Worm (Caenorhabditis elegans) whole organism, young adult: ENCODE measurements around the gene fbxa-194.

Source experiments
- B0035.1 ChIP-seq: sonication (generic microtip); optimal IDR thresholded peaks from 2 replicates; lab custom pipeline; 2016; ENCODE audit warnings: missing genetic modification characterization, mild to moderate bottlenecking, missing compliant biosample characterization, missing genotype, missing genetic modification reagents
- B0261.1 ChIP-seq: sonication (generic microtip); optimal IDR thresholded peaks from 2 replicates; lab custom pipeline; 2016; ENCODE audit warnings: mild to moderate bottlenecking, missing genetic modification characterization, moderate library complexity, missing compliant biosample characterization
- B0336.3 ChIP-seq: fragments of 200-800 bp; sonication (Bioruptor generic); IDR thresholded peaks from 2 replicates; pipeline ENCODE4 v1.3.6; 2022; ENCODE audit warnings: missing genetic modification characterization, missing compliant biosample characterization
- C17E4.6 ChIP-seq: fragments of 200-800 bp; sonication (Bioruptor generic); IDR thresholded peaks from 2 replicates; pipeline ENCODE4 v1.3.6; 2022; ENCODE audit warnings: missing genetic modification reagents, missing genetic modification characterization, missing compliant biosample characterization
- F37B4.10 ChIP-seq: fragments of 200-800 bp; sonication (Bioruptor generic); IDR thresholded peaks from 2 replicates; pipeline ENCODE4 v1.3.6; 2022; ENCODE audit warnings: missing genetic modification characterization, missing compliant biosample characterization
- F39B2.1 ChIP-seq: fragments of 200-800 bp; sonication (Bioruptor generic); IDR thresholded peaks from 2 replicates; pipeline ENCODE4 v1.3.6; 2022; ENCODE audit warnings: missing genetic modification reagents, missing genetic modification characterization, missing compliant biosample characterization
- F49E8.2 ChIP-seq: sonication (generic microtip); optimal IDR thresholded peaks from 3 replicates; lab custom pipeline; 2017; ENCODE audit warnings: missing genetic modification characterization, mild to moderate bottlenecking, missing compliant biosample characterization, antibody characterized with exemption, moderate library complexity; ENCODE audit not compliant: insufficient read depth
- F55B11.4 ChIP-seq: sonication (generic microtip); optimal IDR thresholded peaks from 2 replicates; lab custom pipeline; 2016; ENCODE audit warnings: missing compliant biosample characterization, missing genetic modification characterization, borderline replicate concordance; ENCODE audit not compliant: insufficient read depth
- F57A8.1 ChIP-seq: fragments of 200-800 bp; sonication (Bioruptor generic); optimal IDR thresholded peaks from 2 replicates; lab custom pipeline; 2018; ENCODE audit warnings: mild to moderate bottlenecking, missing genetic modification characterization, moderate library complexity, missing compliant biosample characterization
- K12H6.12 ChIP-seq: fragments of 200-800 bp; sonication (Bioruptor generic); optimal IDR thresholded peaks from 2 replicates; lab custom pipeline; 2018; ENCODE audit warnings: mild to moderate bottlenecking, missing genetic modification characterization, missing compliant biosample characterization
- T07F8.4 ChIP-seq: sonication (generic microtip); optimal IDR thresholded peaks from 2 replicates; lab custom pipeline; 2016; ENCODE audit warnings: mild to moderate bottlenecking, missing genetic modification characterization, moderate library complexity, missing compliant biosample characterization
- T26A5.8 ChIP-seq: sonication (generic microtip); optimal IDR thresholded peaks from 2 replicates; lab custom pipeline; 2016; ENCODE audit warnings: missing genetic modification characterization, missing compliant biosample characterization
- Y95B8A.8 ChIP-seq: fragments of 200-800 bp; sonication (Bioruptor generic); IDR thresholded peaks from 2 replicates; pipeline ENCODE4 v1.3.6; 2022; ENCODE audit warnings: missing genetic modification reagents, missing genetic modification characterization, missing compliant biosample characterization
- akir-1 ChIP-seq: fragments of 200-800 bp; sonication (Bioruptor generic); optimal IDR thresholded peaks from 2 replicates; lab custom pipeline; 2018; ENCODE audit warnings: mild to moderate bottlenecking, missing genetic modification characterization, moderate library complexity, missing compliant biosample characterization
- aptf-2 ChIP-seq: fragments of 200-800 bp; sonication (Bioruptor generic); conservative IDR thresholded peaks from 2 replicates; pipeline ENCODE4 v1.3.6; 2022; ENCODE audit warnings: missing genetic modification reagents, missing genetic modification characterization, missing compliant biosample characterization
- aptf-3 ChIP-seq: fragments of 200-800 bp; sonication (Bioruptor generic); IDR thresholded peaks from 2 replicates; pipeline ENCODE4 v1.3.6; 2022; ENCODE audit warnings: missing genetic modification characterization, missing compliant biosample characterization
- bed-1 ChIP-seq: fragments of 200-800 bp; sonication (Bioruptor generic); IDR thresholded peaks from 2 replicates; pipeline ENCODE4 v1.3.6; 2022; ENCODE audit warnings: missing genetic modification reagents, missing genetic modification characterization, missing compliant biosample characterization
- ceh-100 ChIP-seq: fragments of 200-800 bp; sonication (Bioruptor generic); IDR thresholded peaks from 2 replicates; pipeline ENCODE4 v1.3.6; 2022; ENCODE audit warnings: missing genetic modification reagents, missing genetic modification characterization, missing compliant biosample characterization
- ceh-40 ChIP-seq: fragments of 200-800 bp; sonication (Bioruptor generic); IDR thresholded peaks from 2 replicates; pipeline ENCODE4 v1.3.6; 2022; ENCODE audit warnings: missing genetic modification characterization, missing compliant biosample characterization
- ceh-91 ChIP-seq: fragments of 200-800 bp; sonication (Bioruptor generic); IDR thresholded peaks from 2 replicates; pipeline ENCODE4 v1.3.6; 2022; ENCODE audit warnings: missing genetic modification reagents, missing genetic modification characterization, missing compliant biosample characterization
- die-1 ChIP-seq: sonication (generic microtip); optimal IDR thresholded peaks from 2 replicates; lab custom pipeline; 2016; ENCODE audit warnings: missing genotype, mild to moderate bottlenecking, missing genetic modification characterization, missing compliant biosample characterization
- egl-18 ChIP-seq: fragments of 200-800 bp; sonication (Bioruptor generic); IDR thresholded peaks from 2 replicates; pipeline ENCODE4 v1.3.6; 2022; ENCODE audit warnings: missing genetic modification reagents, missing genetic modification characterization, missing compliant biosample characterization
- egrh-3 ChIP-seq: fragments of 200-800 bp; sonication (Bioruptor generic); IDR thresholded peaks from 2 replicates; pipeline ENCODE4 v1.3.6; 2022; ENCODE audit warnings: missing genetic modification reagents, missing genetic modification characterization, missing compliant biosample characterization
- gei-17 ChIP-seq: fragments of 200-800 bp; sonication (Bioruptor generic); optimal IDR thresholded peaks from 2 replicates; lab custom pipeline; 2018; ENCODE audit warnings: mild to moderate bottlenecking, missing genetic modification characterization, missing compliant biosample characterization
- hmg-20 ChIP-seq: fragments of 200-800 bp; sonication (Bioruptor generic); IDR thresholded peaks from 2 replicates; pipeline ENCODE4 v1.3.6; 2022; ENCODE audit warnings: missing genetic modification reagents, missing genetic modification characterization, missing compliant biosample characterization
- lin-35 ChIP-seq, 3 experiments: fragments of 150-350 bp in 2 of 3; sonication (generic microtip) in 1 of 3; optimal IDR thresholded peaks; 2 replicates each; lab custom pipeline; 2014 to 2018; ENCODE audit warnings: missing biosample characterization in 3 of 3, missing genetic modification characterization in 3 of 3, missing genetic modification reagents in 3 of 3
- lsl-1 ChIP-seq: fragments of 200-800 bp; sonication (Bioruptor generic); optimal IDR thresholded peaks from 2 replicates; lab custom pipeline; 2018; ENCODE audit warnings: mild to moderate bottlenecking, missing genetic modification characterization, moderate library complexity, missing compliant biosample characterization
- lsy-27 ChIP-seq: sonication (generic microtip); optimal IDR thresholded peaks from 2 replicates; lab custom pipeline; 2017; ENCODE audit warnings: missing genetic modification characterization, mild to moderate bottlenecking, missing compliant biosample characterization, antibody characterized with exemption, missing genotype, borderline replicate concordance; ENCODE audit not compliant: insufficient read depth
- madf-10 ChIP-seq: sonication (generic microtip); optimal IDR thresholded peaks from 2 replicates; lab custom pipeline; 2016; ENCODE audit warnings: mild to moderate bottlenecking, missing genetic modification characterization, missing compliant biosample characterization
- mcd-1 ChIP-seq: fragments of 200-800 bp; sonication (Bioruptor generic); IDR thresholded peaks from 2 replicates; pipeline ENCODE4 v1.3.6; 2022; ENCODE audit warnings: missing genetic modification reagents, missing genetic modification characterization, missing compliant biosample characterization
- nfya-1 ChIP-seq: sonication (generic microtip); optimal IDR thresholded peaks from 2 replicates; lab custom pipeline; 2017; ENCODE audit warnings: antibody characterized with exemption, missing compliant biosample characterization, missing genetic modification characterization, borderline replicate concordance; ENCODE audit not compliant: insufficient read depth
- nhr-120 ChIP-seq: fragments of 200-800 bp; sonication (Bioruptor generic); IDR thresholded peaks from 2 replicates; pipeline ENCODE4 v1.3.6; 2022; ENCODE audit warnings: missing genetic modification characterization, missing compliant biosample characterization
- nhr-179 ChIP-seq: sonication (generic microtip); optimal IDR thresholded peaks from 2 replicates; lab custom pipeline; 2016; ENCODE audit warnings: mild to moderate bottlenecking, missing genetic modification characterization, missing compliant biosample characterization
- pha-4 ChIP-seq: fragments of 150-350 bp; sonication (generic microtip); optimal IDR thresholded peaks from 2 replicates; lab custom pipeline; 2014; ENCODE audit warnings: missing biosample characterization, missing genetic modification reagents, missing genetic modification characterization
- rcor-1 ChIP-seq: fragments of 200-800 bp; sonication (Bioruptor generic); IDR thresholded peaks from 2 replicates; pipeline ENCODE4 v1.3.6; 2022; ENCODE audit warnings: missing genetic modification reagents, missing genetic modification characterization, missing compliant biosample characterization
- sdz-38 ChIP-seq: sonication (generic microtip); optimal IDR thresholded peaks from 2 replicates; lab custom pipeline; 2016; ENCODE audit warnings: missing genotype, missing genetic modification characterization, missing compliant biosample characterization
- somi-1 ChIP-seq: fragments of 200-800 bp; sonication (Bioruptor generic); optimal IDR thresholded peaks from 2 replicates; lab custom pipeline; 2018; ENCODE audit warnings: mild to moderate bottlenecking, missing genetic modification characterization, missing compliant biosample characterization
- unc-62 ChIP-seq: fragments of 150-350 bp; optimal IDR thresholded peaks from 2 replicates; lab custom pipeline; 2014; ENCODE audit warnings: missing biosample characterization, missing genetic modification reagents, missing genetic modification characterization
- zfh-2 ChIP-seq: fragments of 200-800 bp; sonication (Bioruptor generic); conservative IDR thresholded peaks from 2 replicates; pipeline ENCODE4 v1.3.6; 2022; ENCODE audit warnings: missing genetic modification reagents, missing genetic modification characterization, missing compliant biosample characterization
- ztf-18 ChIP-seq: sonication (generic microtip); optimal IDR thresholded peaks from 2 replicates; lab custom pipeline; 2016; ENCODE audit warnings: missing genotype, mild to moderate bottlenecking, missing genetic modification characterization, missing compliant biosample characterization
- ztf-6 ChIP-seq: fragments of 200-800 bp; sonication (Bioruptor generic); IDR thresholded peaks from 2 replicates; pipeline ENCODE4 v1.3.6; 2022; ENCODE audit warnings: missing genetic modification reagents, missing genetic modification characterization, missing compliant biosample characterization

The fbxa-194 gene

ce11 chrV:19741034-19741433 lies 37.5 kb downstream of the fbxa-194 start, which contains the start of gene W04E12.2 (continued):
- TF ChIP-seq lin-35 (GFP tag; optimal IDR thresholded peaks at IDR 0.05; lab: Kevin White, UChicago) (no peak), ceh-91 (GFP tag; lab: Robert Waterston, UW) (no peak), nhr-120 (no peak), unc-62 (GFP tag; lab: Kevin White, UChicago) (no peak), T07F8.4 (tag; lab: Kevin White, UChicago) (no peak)

- TF ChIP-seq lsl-1 (GFP tag; lab: Kevin White, UChicago) (no peak), ztf-18 (tag; lab: Kevin White, UChicago) (no peak), B0035.1 (tag; lab: Kevin White, UChicago) (no peak), sdz-38 (tag; lab: Kevin White, UChicago) (no peak), F37B4.10 (no peak), egl-18 (GFP tag; lab: Robert Waterston, UW) (no peak), die-1 (tag; lab: Kevin White, UChicago) (no peak), nhr-179 (tag; lab: Kevin White, UChicago) (no peak), egrh-3 (no peak), K12H6.12 (tag; lab: Kevin White, UChicago) (no peak), mcd-1 (GFP tag; lab: Robert Waterston, UW) (no peak), F39B2.1 (GFP tag; lab: Robert Waterston, UW) (no peak), aptf-2 (no peak), B0336.3 (GFP tag; lab: Robert Waterston, UW) (no peak), lin-35 (GFP tag; optimal IDR thresholded peaks at IDR 0.05; lab: Kevin White, UChicago) (no peak), F57A8.1 (GFP tag; lab: Kevin White, UChicago) (no peak)
Observed at ce11 chrV:19738117-19738516, 40.4 kb downstream of the fbxa-194 start, which contains the start of gene fbxa-131. TSS of gene fbxa-131 (plus strand) at chrV:19738417.

- no peak for TF ChIP-seq gei-17 (GFP tag; lab: Kevin White, UChicago)
- TF ChIP-seq ceh-40 (GFP tag; lab: Robert Waterston, UW), result no peak
- no peak for TF ChIP-seq B0336.3 (GFP tag; lab: Robert Waterston, UW)
- TF ChIP-seq B0261.1, result no peak
- no peak for TF ChIP-seq T26A5.8 (tag; lab: Kevin White, UChicago)
- no peak for TF ChIP-seq F57A8.1 (GFP tag; lab: Kevin White, UChicago)
Observed at ce11 chrV:19737458-19737857, 41.0 kb downstream of the fbxa-194 start, which contains the start of gene W04E12.7. TSS of gene W04E12.7 (minus strand) at chrV:19737558.

ce11 chrV:19733728-19734127 lies 44.8 kb downstream of the fbxa-194 start:
- 0 out of 2 replicates have a peak, but pooled peaks have one; percentile 51 for TF ChIP-seq nhr-120
- TF ChIP-seq egrh-3, result peak; percentile 48; the same call in 1 of the 2 replicates
- TF ChIP-seq zfh-2 (GFP tag; lab: Robert Waterston, UW), result peak; percentile 85
- TF ChIP-seq C17E4.6 (GFP tag; lab: Robert Waterston, UW), result 0 out of 2 replicates have a peak, but pooled peaks have one; percentile 36
- no peak for TF ChIP-seq sdz-38 (tag; lab: Kevin White, UChicago)
- TF ChIP-seq pha-4, result no peak
- TF ChIP-seq aptf-3 (GFP tag; lab: Robert Waterston, UW), result 0 out of 2 replicates have a peak, but pooled peaks have one; percentile 38
- TF ChIP-seq, all 124 proteins: peak for 5

ce11 chrV:19730280-19730679 lies 48.2 kb downstream of the fbxa-194 start, which contains the start of gene Y116F11A.1:
TSS of gene Y116F11A.1 (plus strand) at chrV:19730580.
- TF ChIP-seq ztf-6 (no peak), nfya-1 (tag; lab: Kevin White, UChicago) (no peak), madf-10 (tag; lab: Kevin White, UChicago) (no peak), lsy-27 (tag; lab: Kevin White, UChicago) (no peak), rcor-1 (no peak), hmg-20 (GFP tag; lab: Robert Waterston, UW) (no peak), ceh-100 (GFP tag; lab: Robert Waterston, UW) (no peak), akir-1 (GFP tag; lab: Kevin White, UChicago) (no peak), ceh-91 (GFP tag; lab: Robert Waterston, UW) (no peak), B0035.1 (tag; lab: Kevin White, UChicago) (no peak), somi-1 (GFP tag; lab: Kevin White, UChicago) (no peak), egl-18 (GFP tag; lab: Robert Waterston, UW) (no peak), F49E8.2 (tag; lab: Kevin White, UChicago) (no peak), Y95B8A.8 (GFP tag; lab: Robert Waterston, UW) (no peak), F39B2.1 (GFP tag; lab: Robert Waterston, UW) (no peak), bed-1 (no peak), F55B11.4 (tag; lab: Kevin White, UChicago) (no peak)
